Worm (Caenorhabditis elegans): ENCODE results near the gene R11E3.1.

R11E3.1 gene

ce11 chrIV:4749155-4749554 is 40.4 kb upstream of the R11E3.1 start:
- TF ChIP-seq unc-62 (GFP tag; optimal IDR thresholded peaks at IDR 0.05) (no peak), grh-1 (GFP tag; IDR thresholded peaks at IDR 0.05) (no peak), C34B4.2 (tag; optimal IDR thresholded peaks at IDR 0.05) (peak; percentile 19), mab-9 (GFP tag; IDR thresholded peaks at IDR 0.05) (0 out of 2 replicates have a peak, but pooled peaks have one; percentile 35)

ce11 chrIV:4749728-4750278 is 39.7 kb upstream of the R11E3.1 start, which contains the start of the genes rpl-20 and Y17G9B.5:
Gene rpl-20, minus strand, starts transcription at chrIV:4749778.
Gene Y17G9B.5, plus strand, starts transcription at chrIV:4750240.
- TF ChIP-seq nhr-85 (tag) (peak; percentile 100), jun-1 (tag; optimal IDR thresholded peaks at IDR 0.05) (peak; percentile 99), elt-2 (tag; optimal IDR thresholded peaks at IDR 0.05) (peak; percentile 99), unc-98 (GFP tag; IDR thresholded peaks at IDR 0.05) (peak; percentile 98), zip-4 (GFP tag; optimal IDR thresholded peaks at IDR 0.05) (peak; percentile 98), nhr-77 (tag; optimal IDR thresholded peaks at IDR 0.05) (peak; percentile 100), nhr-28 (tag; optimal IDR thresholded peaks at IDR 0.05) (peak; percentile 82), mef-2 (tag; optimal IDR thresholded peaks at IDR 0.05) (peak; percentile 97), C16A3.4 (tag; optimal IDR thresholded peaks at IDR 0.05) (peak; percentile 100), unc-30 (tag; optimal IDR thresholded peaks at IDR 0.05) (peak; percentile 91), lin-39 (tag; optimal IDR thresholded peaks at IDR 0.05) (peak; percentile 99), aha-1 (tag; optimal IDR thresholded peaks at IDR 0.05) (peak; percentile 98), hlh-17 (GFP tag; optimal IDR thresholded peaks at IDR 0.05; ENCODE audit: borderline replicate concordance) (peak; percentile 73), lin-14 (GFP tag; optimal IDR thresholded peaks at IDR 0.05) (peak; percentile 100), aly-2 (tag; optimal IDR thresholded peaks at IDR 0.05) (peak; percentile 100), Y116A8C.19 (tag; optimal IDR thresholded peaks at IDR 0.05; ENCODE audit: borderline replicate concordance) (peak; percentile 81), egl-13 (tag; optimal IDR thresholded peaks at IDR 0.05) (peak; percentile 100), ceh-82 (tag; optimal IDR thresholded peaks at IDR 0.05) (peak; percentile 100), skn-1 (tag; optimal IDR thresholded peaks at IDR 0.05) (peak; percentile 99), lsy-2 (tag; optimal IDR thresholded peaks at IDR 0.05) (peak; percentile 100), grh-1 (GFP tag; IDR thresholded peaks at IDR 0.05) (peak; percentile 100), sptf-1 (tag; optimal IDR thresholded peaks at IDR 0.05) (no peak), C34B4.2 (tag; optimal IDR thresholded peaks at IDR 0.05) (peak; percentile 98), tbx-2 (tag; optimal IDR thresholded peaks at IDR 0.05) (peak; percentile 100), alr-1 (tag; optimal IDR thresholded peaks at IDR 0.05; ENCODE audit: borderline replicate concordance) (no peak), nhr-20 (tag; optimal IDR thresholded peaks at IDR 0.05) (peak; percentile 100), pag-3 (tag; optimal IDR thresholded peaks at IDR 0.05; ENCODE audit: borderline replicate concordance, insufficient read depth) (peak; percentile 85), ama-1 (optimal IDR thresholded peaks at IDR 0.05) (peak; percentile 95), nhr-19 (GFP tag; conservative IDR thresholded peaks at IDR 0.05) (peak; percentile 100), sup-37 (GFP tag; optimal IDR thresholded peaks at IDR 0.05) (peak; percentile 100), ces-1 (GFP tag; optimal IDR thresholded peaks at IDR 0.05) (peak; percentile 81), ceh-90 (tag; optimal IDR thresholded peaks at IDR 0.05) (peak; percentile 75), lin-13 (GFP tag; optimal IDR thresholded peaks at IDR 0.05) (peak; percentile 100), elt-3 (tag; optimal IDR thresholded peaks at IDR 0.05) (peak; percentile 85 to 100 (median 100)), mab-9 (GFP tag; IDR thresholded peaks at IDR 0.05) (peak; percentile 99), mdl-1 (tag; optimal IDR thresholded peaks at IDR 0.05) (peak in 1 of 2 experiments; percentile 98), ceh-88 (GFP tag; IDR thresholded peaks at IDR 0.05) (peak; percentile 100), F16B12.6 (tag; optimal IDR thresholded peaks at IDR 0.05) (peak; percentile 81), hpl-2 (GFP tag; optimal IDR thresholded peaks at IDR 0.05) (peak; percentile 97), ets-5 (GFP tag; IDR thresholded peaks at IDR 0.05) (peak; percentile 100), blmp-1 (tag; optimal IDR thresholded peaks at IDR 0.05) (peak; percentile 94), ceh-63 (GFP tag; optimal IDR thresholded peaks at IDR 0.05) (peak; percentile 96), fkh-8 (tag; optimal IDR thresholded peaks at IDR 0.05) (peak; percentile 100), egl-27 (tag; optimal IDR thresholded peaks at IDR 0.05) (peak; percentile 93 to 98), dsc-1 (tag; optimal IDR thresholded peaks at IDR 0.05) (peak; percentile 100), snu-23 (GFP tag; optimal IDR thresholded peaks at IDR 0.05) (peak; percentile 100), pqm-1 (tag; optimal IDR thresholded peaks at IDR 0.05) (peak; percentile 88), ceh-8 (GFP tag; optimal IDR thresholded peaks at IDR 0.05) (peak; percentile 100)
